Worm (Caenorhabditis elegans) whole organism, L4 larva: Measurements from ENCODE around the gene W04D12.1.

Experiments used
- F26F4.8 ChIP-seq: fragments of 200-800 bp; sonication (Bioruptor generic); conservative IDR thresholded peaks from 2 replicates; pipeline ENCODE4 v1.3.6; 2022; ENCODE audit warnings: missing genetic modification characterization, missing compliant biosample characterization
- aha-1 ChIP-seq: fragments of 150-350 bp; peaks from one replicate; lab custom pipeline; 2014; ENCODE audit warnings: missing biosample characterization, missing genetic modification characterization
- attf-4 ChIP-seq: sonication (generic microtip); optimal IDR thresholded peaks from 3 replicates; lab custom pipeline; 2017; ENCODE audit warnings: missing biosample characterization, missing genetic modification characterization
- dpl-1 ChIP-seq: fragments of 150-350 bp; optimal IDR thresholded peaks from 2 replicates; lab custom pipeline; 2014; ENCODE audit warnings: missing biosample characterization, missing genetic modification reagents, missing genetic modification characterization
- duxl-1 ChIP-seq: sonication (generic microtip); optimal IDR thresholded peaks from 2 replicates; lab custom pipeline; 2016; ENCODE audit warnings: mild to moderate bottlenecking, missing genetic modification characterization, moderate library complexity, missing compliant biosample characterization; ENCODE audit not compliant: poor library complexity
- jun-1 ChIP-seq: fragments of 150-350 bp; optimal IDR thresholded peaks from 2 replicates; lab custom pipeline; 2014; ENCODE audit warnings: missing biosample characterization, missing genetic modification reagents, missing genetic modification characterization
- mdl-1 ChIP-seq, 2 experiments: fragments of 150-350 bp in 1 of 2; sonication (generic microtip) in 1 of 2; optimal IDR thresholded peaks; 2 replicates each; lab custom pipeline; 2014 to 2017; ENCODE audit warnings: missing biosample characterization in 2 of 2, missing genetic modification characterization in 2 of 2
- mep-1 ChIP-seq: fragments of 150-350 bp; sonication (generic microtip); optimal IDR thresholded peaks from 3 replicates; lab custom pipeline; 2014; ENCODE audit warnings: missing biosample characterization, missing genetic modification characterization
- nhr-11 ChIP-seq: fragments of 150-350 bp; optimal IDR thresholded peaks from 2 replicates; lab custom pipeline; 2014; ENCODE audit warnings: missing biosample characterization, missing genetic modification characterization
- nhr-6 ChIP-seq: fragments of 150-350 bp; optimal IDR thresholded peaks from 2 replicates; lab custom pipeline; 2014; ENCODE audit warnings: missing biosample characterization, missing genetic modification characterization
- saeg-2 ChIP-seq: fragments of 200-800 bp; sonication (Bioruptor generic); IDR thresholded peaks from 2 replicates; pipeline ENCODE4 v1.3.6; 2022; ENCODE audit warnings: missing genetic modification reagents, missing genetic modification characterization, missing compliant biosample characterization
- skn-1 ChIP-seq: fragments of 150-350 bp; optimal IDR thresholded peaks from 2 replicates; lab custom pipeline; 2014; ENCODE audit warnings: missing biosample characterization, missing genetic modification characterization
- ztf-11 ChIP-seq: fragments of 150-350 bp; optimal IDR thresholded peaks from 2 replicates; lab custom pipeline; 2014; ENCODE audit warnings: missing biosample characterization, missing genetic modification characterization

- no peak for TF ChIP-seq aha-1 (tag; lab: Kevin White, UChicago)
- TF ChIP-seq mep-1 (tag; lab: Kevin White, UChicago) = no peak
- TF ChIP-seq nhr-11 (tag; lab: Kevin White, UChicago) = no peak
- no peak for TF ChIP-seq saeg-2 (GFP tag; lab: Robert Waterston, UW)
- no peak for TF ChIP-seq ztf-11 (tag; lab: Kevin White, UChicago)
- no peak for TF ChIP-seq skn-1 (tag; lab: Kevin White, UChicago)
- no peak for TF ChIP-seq attf-4
- no peak for TF ChIP-seq mdl-1 (tag; optimal IDR thresholded peaks at IDR 0.05; lab: Kevin White, UChicago)
- no peak for TF ChIP-seq F26F4.8 (GFP tag; lab: Robert Waterston, UW)
- TF ChIP-seq duxl-1 (tag; lab: Kevin White, UChicago) = no peak
- no peak for TF ChIP-seq nhr-6 (tag; lab: Kevin White, UChicago)
- TF ChIP-seq dpl-1 (GFP tag; lab: Kevin White, UChicago) = no peak
- no peak for TF ChIP-seq jun-1 (tag; lab: Kevin White, UChicago)
Observed at ce11 chrIII:5882284-5882683, 45.6 kb downstream of the W04D12.1 start.
